1 worm cellular context compared by ENCODE assay signal in the genomic region with DNA sequence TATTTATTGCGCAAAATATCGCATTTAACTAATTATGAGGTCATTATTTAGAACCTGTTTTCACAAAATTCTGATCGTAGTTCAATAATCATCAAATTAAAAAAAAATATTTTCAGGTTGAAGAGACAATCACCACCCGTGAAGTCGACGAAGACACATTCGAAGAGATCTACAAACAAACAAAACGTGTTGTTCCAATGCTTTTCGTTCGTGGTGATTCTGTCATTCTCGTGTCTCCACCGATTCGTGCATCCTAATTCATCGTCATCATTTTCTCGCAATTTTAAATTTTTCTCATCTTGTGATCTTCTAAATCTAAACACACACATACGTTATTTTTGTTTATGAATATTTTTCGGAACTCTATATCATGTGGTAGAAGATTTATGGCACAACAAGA.
TF ChIP-seq lines count a peak whose summit lies in the region.

No protein-coding gene starts in this region.

TF ChIP-seq in whole organism, L4 larva, 104 proteins besides CTCF, POLR2A, EP300 and RAD21 (continued from another document):
- TF ChIP-seq lim-7 (GFP tag; IDR thresholded peaks at IDR 0.05; lab: Robert Waterston, UW) (no peak), jun-1 (tag; optimal IDR thresholded peaks at IDR 0.05; lab: Kevin White, UChicago) (peak; percentile 13), lin-38 (GFP tag; IDR thresholded peaks at IDR 0.05; lab: Robert Waterston, UW) (peak; percentile 70), R02D3.7 (tag; optimal IDR thresholded peaks at IDR 0.05; lab: Kevin White, UChicago) (peak; percentile 33), dpl-1 (GFP tag; optimal IDR thresholded peaks at IDR 0.05; lab: Kevin White, UChicago) (no peak), ama-1 (optimal IDR thresholded peaks at IDR 0.05; lab: Kevin White, UChicago) (peak; percentile 94), zfp-2 (tag; optimal IDR thresholded peaks at IDR 0.05; lab: Kevin White, UChicago) (no peak), lir-3 (tag; optimal IDR thresholded peaks at IDR 0.05; lab: Kevin White, UChicago) (no peak), nhr-102 (tag; optimal IDR thresholded peaks at IDR 0.05; lab: Kevin White, UChicago) (peak; percentile 49), dve-1 (tag; optimal IDR thresholded peaks at IDR 0.05; lab: Kevin White, UChicago; ENCODE audit: insufficient read depth) (no peak), spr-3 (GFP tag; optimal IDR thresholded peaks at IDR 0.05; lab: Kevin White, UChicago) (peak; percentile 18), ztf-7 (tag; optimal IDR thresholded peaks at IDR 0.05; lab: Kevin White, UChicago) (no peak), ceh-62 (tag; optimal IDR thresholded peaks at IDR 0.05; lab: Kevin White, UChicago) (no peak), Y5F2A.4 (GFP tag; optimal IDR thresholded peaks at IDR 0.05; lab: Kevin White, UChicago) (no peak), hif-1 (tag; optimal IDR thresholded peaks at IDR 0.05; lab: Kevin White, UChicago) (peak in 1 of 2 experiments; percentile 45), zfp-3 (GFP tag; conservative IDR thresholded peaks at IDR 0.05; lab: Robert Waterston, UW) (peak; percentile 80), T20F7.1 (GFP tag; optimal IDR thresholded peaks at IDR 0.05; lab: Kevin White, UChicago) (peak; percentile 43), dmd-6 (GFP tag; IDR thresholded peaks at IDR 0.05; lab: Robert Waterston, UW) (peak; percentile 30; the same call in 1 of the 2 replicates), aly-2 (tag; optimal IDR thresholded peaks at IDR 0.05; lab: Kevin White, UChicago) (no peak), ceh-82 (tag; optimal IDR thresholded peaks at IDR 0.05; lab: Kevin White, UChicago) (no peak), zip-2 (tag; optimal IDR thresholded peaks at IDR 0.05; lab: Kevin White, UChicago) (peak; percentile 66), hlh-11 (tag; optimal IDR thresholded peaks at IDR 0.05; lab: Kevin White, UChicago) (peak; percentile 39), F49E8.2 (tag; optimal IDR thresholded peaks at IDR 0.05; lab: Kevin White, UChicago; ENCODE audit: borderline replicate concordance) (no peak), hlh-30 (tag; optimal IDR thresholded peaks at IDR 0.05; lab: Kevin White, UChicago; ENCODE audit: insufficient read depth) (peak; percentile 65), nhr-48 (tag; optimal IDR thresholded peaks at IDR 0.05; lab: Kevin White, UChicago) (peak; percentile 56), ceh-44 (GFP tag; IDR thresholded peaks at IDR 0.05; lab: Robert Waterston, UW) (no peak), mes-2 (tag; optimal IDR thresholded peaks at IDR 0.05; lab: Kevin White, UChicago; ENCODE audit: poor library complexity, severe bottlenecking) (peak; percentile 55), ceh-32 (tag; optimal IDR thresholded peaks at IDR 0.05; lab: Kevin White, UChicago; ENCODE audit: poor library complexity) (no peak), nhr-10 (tag; optimal IDR thresholded peaks at IDR 0.05; lab: Kevin White, UChicago) (peak; percentile 90), nhr-77 (tag; optimal IDR thresholded peaks at IDR 0.05; lab: Kevin White, UChicago) (peak; percentile 60), nhr-42 (GFP tag; IDR thresholded peaks at IDR 0.05; lab: Robert Waterston, UW) (peak; percentile 39; the same call in 1 of the 2 replicates), Y105C5A.15 (GFP tag; IDR thresholded peaks at IDR 0.05; lab: Robert Waterston, UW) (no peak), ctbp-1 (GFP tag; IDR thresholded peaks at IDR 0.05; lab: Robert Waterston, UW) (peak; percentile 50; the same call in 1 of the 2 replicates), set-16 (GFP tag; IDR thresholded peaks at IDR 0.05; lab: Robert Waterston, UW) (no peak), saeg-2 (GFP tag; IDR thresholded peaks at IDR 0.05; lab: Robert Waterston, UW) (no peak), unc-130 (GFP tag; optimal IDR thresholded peaks at IDR 0.05; lab: Kevin White, UChicago) (no peak), unc-39 (tag; optimal IDR thresholded peaks at IDR 0.05; lab: Kevin White, UChicago) (no peak), dmd-9 (GFP tag; IDR thresholded peaks at IDR 0.05; lab: Robert Waterston, UW) (no peak), sdz-12 (GFP tag; optimal IDR thresholded peaks at IDR 0.05; lab: Kevin White, UChicago) (peak; percentile 29), lin-13 (GFP tag; optimal IDR thresholded peaks at IDR 0.05; lab: Kevin White, UChicago) (peak; percentile 41), pha-4 (GFP tag; IDR thresholded peaks at IDR 0.05; lab: Robert Waterston, UW) (peak; percentile 42; the same call in 1 of the 2 replicates), pha-4 (tag; optimal IDR thresholded peaks at IDR 0.05; lab: Kevin White, UChicago) (no peak), F10B5.3 (tag; optimal IDR thresholded peaks at IDR 0.05; lab: Kevin White, UChicago) (no peak)
